Worm (Caenorhabditis elegans) whole organism, young adult: ENCODE results near the gene sma-4.

Experiments
- F33H1.4 ChIP-seq: fragments of 200-800 bp; sonication (Bioruptor generic); IDR thresholded peaks from 2 replicates; pipeline ENCODE4 v1.3.6; 2022; ENCODE audit warnings: missing genetic modification reagents, missing genetic modification characterization, missing compliant biosample characterization
- F39B2.1 ChIP-seq: fragments of 200-800 bp; sonication (Bioruptor generic); IDR thresholded peaks from 2 replicates; pipeline ENCODE4 v1.3.6; 2022; ENCODE audit warnings: missing genetic modification reagents, missing genetic modification characterization, missing compliant biosample characterization
- K12H6.12 ChIP-seq: fragments of 200-800 bp; sonication (Bioruptor generic); optimal IDR thresholded peaks from 2 replicates; lab custom pipeline; 2018; ENCODE audit warnings: mild to moderate bottlenecking, missing genetic modification characterization, missing compliant biosample characterization
- T26A5.8 ChIP-seq: sonication (generic microtip); optimal IDR thresholded peaks from 2 replicates; lab custom pipeline; 2016; ENCODE audit warnings: missing genetic modification characterization, missing compliant biosample characterization
- akir-1 ChIP-seq: fragments of 200-800 bp; sonication (Bioruptor generic); optimal IDR thresholded peaks from 2 replicates; lab custom pipeline; 2018; ENCODE audit warnings: mild to moderate bottlenecking, missing genetic modification characterization, moderate library complexity, missing compliant biosample characterization
- attf-5 ChIP-seq: fragments of 200-800 bp; sonication (Bioruptor generic); optimal IDR thresholded peaks from 2 replicates; lab custom pipeline; 2018; ENCODE audit warnings: mild to moderate bottlenecking, missing genetic modification characterization, missing compliant biosample characterization
- cebp-1 ChIP-seq, 2 experiments: fragments of 200-800 bp in 1 of 2; sonication (Bioruptor generic) in 1 of 2; sonication (generic microtip) in 1 of 2; IDR thresholded peaks in 1 of 2; optimal IDR thresholded peaks in 1 of 2; 2 replicates each; pipeline versions ENCODE4 v1.3.6 to Lab custom; 2017 to 2022; ENCODE audit warnings: missing compliant biosample characterization in 2 of 2, missing genetic modification characterization in 2 of 2, mild to moderate bottlenecking in 1 of 2, missing genetic modification reagents in 1 of 2, moderate library complexity in 1 of 2
- ceh-27 ChIP-seq: fragments of 200-800 bp; sonication (Bioruptor generic); optimal IDR thresholded peaks from 2 replicates; lab custom pipeline; 2018; ENCODE audit warnings: mild to moderate bottlenecking, missing genetic modification characterization, moderate library complexity, missing compliant biosample characterization
- ceh-40 ChIP-seq: fragments of 200-800 bp; sonication (Bioruptor generic); IDR thresholded peaks from 2 replicates; pipeline ENCODE4 v1.3.6; 2022; ENCODE audit warnings: missing genetic modification characterization, missing compliant biosample characterization
- dox-1 ChIP-seq: fragments of 200-800 bp; sonication (Bioruptor generic); IDR thresholded peaks from 2 replicates; pipeline ENCODE4 v1.3.6; 2022; ENCODE audit warnings: missing genetic modification reagents, missing genetic modification characterization, missing compliant biosample characterization
- dpff-1 ChIP-seq: sonication (generic microtip); optimal IDR thresholded peaks from 2 replicates; lab custom pipeline; 2017; ENCODE audit warnings: mild to moderate bottlenecking, missing genetic modification characterization, missing compliant biosample characterization
- dpl-1 ChIP-seq: fragments of 150-350 bp; optimal IDR thresholded peaks from 2 replicates; lab custom pipeline; 2014; ENCODE audit warnings: missing biosample characterization, missing genetic modification reagents, missing genetic modification characterization
- efl-1 ChIP-seq: fragments of 150-350 bp; optimal IDR thresholded peaks from 2 replicates; lab custom pipeline; 2014; ENCODE audit warnings: missing biosample characterization, missing genetic modification reagents, missing genetic modification characterization
- egl-18 ChIP-seq: fragments of 200-800 bp; sonication (Bioruptor generic); IDR thresholded peaks from 2 replicates; pipeline ENCODE4 v1.3.6; 2022; ENCODE audit warnings: missing genetic modification reagents, missing genetic modification characterization, missing compliant biosample characterization
- gei-17 ChIP-seq: fragments of 200-800 bp; sonication (Bioruptor generic); optimal IDR thresholded peaks from 2 replicates; lab custom pipeline; 2018; ENCODE audit warnings: mild to moderate bottlenecking, missing genetic modification characterization, missing compliant biosample characterization
- hlh-12 ChIP-seq: sonication (generic microtip); optimal IDR thresholded peaks from 2 replicates; lab custom pipeline; 2016; ENCODE audit warnings: missing genetic modification characterization, missing compliant biosample characterization
- hmg-1.2 ChIP-seq: fragments of 200-800 bp; sonication (Bioruptor generic); IDR thresholded peaks from 2 replicates; pipeline ENCODE4 v1.3.6; 2022; ENCODE audit warnings: missing genetic modification reagents, missing genetic modification characterization, missing compliant biosample characterization
- hsf-1 ChIP-seq: fragments of 200-800 bp; sonication (Bioruptor generic); IDR thresholded peaks from 2 replicates; pipeline ENCODE4 v1.3.6; 2022; ENCODE audit warnings: missing genetic modification reagents, missing genetic modification characterization, missing compliant biosample characterization
- lin-35 ChIP-seq, 3 experiments: fragments of 150-350 bp in 2 of 3; sonication (generic microtip) in 1 of 3; optimal IDR thresholded peaks; 2 replicates each; lab custom pipeline; 2014 to 2018; ENCODE audit warnings: missing biosample characterization in 3 of 3, missing genetic modification characterization in 3 of 3, missing genetic modification reagents in 3 of 3
- lin-40 ChIP-seq: sonication (generic microtip); optimal IDR thresholded peaks from 2 replicates; lab custom pipeline; 2016; ENCODE audit warnings: missing genetic modification characterization, mild to moderate bottlenecking, missing compliant biosample characterization, missing genotype, missing genetic modification reagents
- lin-54 ChIP-seq: fragments of 200-800 bp; sonication (Bioruptor generic); optimal IDR thresholded peaks from 2 replicates; lab custom pipeline; 2018; ENCODE audit warnings: mild to moderate bottlenecking, missing genetic modification characterization, missing compliant biosample characterization
- lsy-27 ChIP-seq: sonication (generic microtip); optimal IDR thresholded peaks from 2 replicates; lab custom pipeline; 2017; ENCODE audit warnings: missing genetic modification characterization, mild to moderate bottlenecking, missing compliant biosample characterization, antibody characterized with exemption, missing genotype, borderline replicate concordance; ENCODE audit not compliant: insufficient read depth
- madf-8 ChIP-seq: fragments of 200-800 bp; sonication (Bioruptor generic); conservative IDR thresholded peaks from 2 replicates; pipeline ENCODE4 v1.3.6; 2022; ENCODE audit warnings: missing genetic modification reagents, missing genetic modification characterization, missing compliant biosample characterization
- pbrm-1 ChIP-seq: fragments of 200-800 bp; sonication (Bioruptor generic); IDR thresholded peaks from 2 replicates; pipeline ENCODE4 v1.3.6; 2022; ENCODE audit warnings: missing genetic modification reagents, missing genetic modification characterization, missing compliant biosample characterization
- snpc-4 ChIP-seq, 5 experiments: fragments of 150-350 bp in 1 of 5; sonication (generic microtip) in 4 of 5; optimal IDR thresholded peaks; 2 replicates each; lab custom pipeline; 2014 to 2018; ENCODE audit warnings: missing genetic modification characterization in 5 of 5, missing biosample characterization in 3 of 5, antibody characterized with exemption in 2 of 5, mild to moderate bottlenecking in 2 of 5, missing compliant biosample characterization in 2 of 5, missing genotype in 2 of 5, moderate library complexity in 2 of 5, missing genetic modification reagents in 1 of 5
- somi-1 ChIP-seq: fragments of 200-800 bp; sonication (Bioruptor generic); optimal IDR thresholded peaks from 2 replicates; lab custom pipeline; 2018; ENCODE audit warnings: mild to moderate bottlenecking, missing genetic modification characterization, missing compliant biosample characterization
- zfh-2 ChIP-seq: fragments of 200-800 bp; sonication (Bioruptor generic); conservative IDR thresholded peaks from 2 replicates; pipeline ENCODE4 v1.3.6; 2022; ENCODE audit warnings: missing genetic modification reagents, missing genetic modification characterization, missing compliant biosample characterization
- zim-3 ChIP-seq: sonication (generic microtip); optimal IDR thresholded peaks from 2 replicates; lab custom pipeline; 2017; ENCODE audit warnings: mild to moderate bottlenecking, missing genetic modification characterization, moderate library complexity, missing compliant biosample characterization
- ztf-22 ChIP-seq: fragments of 200-800 bp; sonication (Bioruptor generic); optimal IDR thresholded peaks from 2 replicates; lab custom pipeline; 2018; ENCODE audit warnings: mild to moderate bottlenecking, missing genetic modification characterization, moderate library complexity, missing compliant biosample characterization
- ztf-25 ChIP-seq: fragments of 200-800 bp; sonication (Bioruptor generic); IDR thresholded peaks from 2 replicates; pipeline ENCODE4 v1.3.6; 2022; ENCODE audit warnings: missing genetic modification reagents, missing genetic modification characterization, missing compliant biosample characterization
- ztf-28 ChIP-seq: fragments of 200-800 bp; sonication (Bioruptor generic); IDR thresholded peaks from 2 replicates; pipeline ENCODE4 v1.3.6; 2022; ENCODE audit warnings: missing genetic modification reagents, missing genetic modification characterization, missing compliant biosample characterization
- ztf-3 ChIP-seq: fragments of 200-800 bp; sonication (Bioruptor generic); optimal IDR thresholded peaks from 2 replicates; lab custom pipeline; 2018; ENCODE audit warnings: mild to moderate bottlenecking, missing genetic modification characterization, missing compliant biosample characterization

sma-4 gene

DNA sequence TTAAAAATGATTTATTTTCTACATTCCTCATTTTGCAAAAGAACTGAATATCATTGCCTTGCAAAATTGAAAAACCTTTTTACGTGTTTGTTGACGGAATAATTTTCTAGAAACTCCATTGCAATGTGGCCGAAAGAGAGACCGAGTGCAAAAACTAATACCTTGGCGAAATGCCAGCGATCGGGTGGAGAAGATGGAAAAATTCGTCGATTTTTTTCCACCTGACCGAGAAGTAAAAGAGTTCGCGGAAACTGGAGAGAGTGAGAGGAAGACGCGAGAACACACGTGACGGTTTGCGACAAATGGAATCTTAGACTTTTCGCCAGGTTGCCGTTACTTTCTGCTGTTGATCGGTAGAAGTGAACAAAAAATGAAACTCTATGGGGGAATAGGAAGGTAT lies 25.6 kb downstream of the sma-4 start (continued):
- TF ChIP-seq ztf-3 (GFP tag; lab: Kevin White, UChicago): no peak
- no peak for TF ChIP-seq snpc-4 (GFP tag; optimal IDR thresholded peaks at IDR 0.05; lab: Kevin White, UChicago)
- TF ChIP-seq snpc-4 (tag; optimal IDR thresholded peaks at IDR 0.05; lab: Kevin White, UChicago): no peak

DNA sequence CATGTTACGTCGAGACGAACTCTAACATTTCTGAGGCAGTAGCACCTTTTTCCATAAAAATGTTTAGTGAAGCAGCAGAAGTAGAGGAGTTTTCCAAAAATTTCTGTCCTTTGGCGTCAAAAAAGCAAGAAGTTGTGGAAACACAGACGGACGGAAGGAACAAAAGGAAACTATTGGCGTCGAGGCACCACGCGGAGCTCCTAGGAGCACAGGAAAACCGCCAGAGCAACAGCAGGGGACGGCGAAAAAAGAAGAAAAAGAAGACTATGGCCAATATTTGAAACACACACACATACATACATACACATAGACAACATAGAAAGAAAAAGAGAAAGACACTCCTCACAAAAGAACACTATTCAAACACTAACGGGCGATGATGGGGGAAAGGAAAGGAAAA lies 26.9 kb downstream of the sma-4 start:
- TF ChIP-seq hlh-12 (tag; lab: Kevin White, UChicago): no peak
- TF ChIP-seq cebp-1 (GFP tag; IDR thresholded peaks at IDR 0.05; lab: Robert Waterston, UW): no peak
- peak; percentile 10 for TF ChIP-seq cebp-1 (tag; optimal IDR thresholded peaks at IDR 0.05; lab: Kevin White, UChicago)
- 0 out of 2 replicates have a peak, but pooled peaks have one; percentile 8 for TF ChIP-seq zfh-2 (GFP tag; lab: Robert Waterston, UW)

DNA sequence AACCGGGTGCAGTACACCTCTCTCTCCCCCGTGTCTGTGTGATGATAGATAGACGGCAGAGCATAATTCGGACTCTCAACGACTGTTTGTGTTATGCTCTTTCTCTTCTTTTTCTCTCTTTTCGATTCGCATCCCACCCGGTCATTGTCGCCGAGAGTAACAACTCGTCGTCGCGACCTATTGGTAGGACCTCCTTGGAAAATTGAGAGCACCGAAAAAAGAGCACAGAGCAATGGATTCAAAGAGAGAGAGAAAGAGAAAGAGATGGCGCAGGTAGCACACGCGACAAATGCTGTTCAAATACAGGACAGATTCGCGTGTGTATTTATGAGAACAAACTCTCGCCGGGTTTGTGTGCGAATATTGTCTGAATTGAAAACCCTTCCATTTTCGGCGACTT lies 27.6 kb downstream of the sma-4 start:
- TF ChIP-seq zfh-2 (GFP tag; lab: Robert Waterston, UW): peak; percentile 39; the same call in 1 of the 2 replicates
- no peak for TF ChIP-seq zim-3 (tag; lab: Kevin White, UChicago)

DNA sequence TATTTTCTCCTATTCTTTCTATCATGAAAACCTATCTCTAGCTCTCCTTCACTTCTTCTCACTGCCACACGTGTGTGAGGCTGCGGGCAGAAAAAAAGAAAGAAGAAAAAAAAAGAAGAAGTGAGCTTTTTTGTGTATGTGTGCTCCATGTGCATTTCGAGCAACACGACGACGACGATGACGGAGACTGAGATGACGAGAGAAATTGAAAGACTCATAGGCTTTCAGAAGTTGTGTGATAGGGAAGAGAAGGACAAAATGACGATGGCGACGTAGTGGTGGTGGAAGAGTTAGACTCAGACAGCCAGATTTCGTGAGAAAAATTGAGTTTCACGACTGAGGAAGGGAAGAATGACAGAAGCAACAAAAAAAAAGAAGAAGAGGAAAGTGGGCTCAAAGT lies 29.5 kb downstream of the sma-4 start:
- TF ChIP-seq ztf-28 (GFP tag; lab: Robert Waterston, UW) (no peak), lsy-27 (tag; lab: Kevin White, UChicago) (no peak), akir-1 (GFP tag; lab: Kevin White, UChicago) (no peak), efl-1 (no peak), somi-1 (peak; percentile 19), attf-5 (GFP tag; lab: Kevin White, UChicago) (peak; percentile 24), hsf-1 (GFP tag; lab: Robert Waterston, UW) (no peak), hlh-12 (tag; lab: Kevin White, UChicago) (no peak), F33H1.4 (no peak), F39B2.1 (no peak), hmg-1.2 (GFP tag; lab: Robert Waterston, UW) (peak; percentile 45; the same call in 1 of the 2 replicates), dox-1 (GFP tag; lab: Robert Waterston, UW) (no peak), gei-17 (GFP tag; lab: Kevin White, UChicago) (no peak), lin-40 (tag; lab: Kevin White, UChicago) (peak; percentile 59), cebp-1 (GFP tag; IDR thresholded peaks at IDR 0.05; lab: Robert Waterston, UW) (no peak), cebp-1 (tag; optimal IDR thresholded peaks at IDR 0.05; lab: Kevin White, UChicago) (peak; percentile 59), K12H6.12 (tag; lab: Kevin White, UChicago) (peak; percentile 67), ceh-27 (GFP tag; lab: Kevin White, UChicago) (peak; percentile 27), ceh-40 (no peak), snpc-4 (GFP tag; optimal IDR thresholded peaks at IDR 0.05; lab: Kevin White, UChicago) (no peak), snpc-4 (tag; optimal IDR thresholded peaks at IDR 0.05; lab: Kevin White, UChicago) (peak in 1 of 4 experiments; percentile 16), pbrm-1 (0 out of 2 replicates have a peak, but pooled peaks have one; percentile 17), lin-35 (GFP tag; optimal IDR thresholded peaks at IDR 0.05; lab: Kevin White, UChicago) (peak in 1 of 3 experiments; percentile 63), zfh-2 (GFP tag; lab: Robert Waterston, UW) (peak; percentile 72)

DNA sequence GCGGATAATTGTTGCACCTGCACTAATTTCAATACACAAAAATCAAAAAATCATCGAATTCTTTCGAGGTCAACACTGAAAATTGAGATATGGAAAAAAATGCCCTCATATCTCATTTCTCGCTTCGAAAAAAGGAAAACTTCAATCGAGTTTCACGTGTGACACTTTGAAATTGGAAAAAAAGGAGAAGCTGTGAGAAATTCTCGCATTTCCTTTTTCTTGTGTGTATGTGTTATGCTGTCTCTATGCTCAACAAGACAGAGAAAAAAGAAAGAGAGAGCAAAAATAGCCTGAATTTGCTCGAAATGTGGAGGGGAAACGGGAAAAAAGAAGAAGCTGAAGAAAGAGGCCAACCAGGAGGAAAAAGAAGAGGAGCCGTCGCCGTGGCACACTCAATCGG lies 30.4 kb downstream of the sma-4 start:
- no peak for TF ChIP-seq dpl-1 (GFP tag; lab: Kevin White, UChicago)
- TF ChIP-seq dpff-1 (tag; lab: Kevin White, UChicago): no peak
- TF ChIP-seq gei-17 (GFP tag; lab: Kevin White, UChicago): no peak
- TF ChIP-seq lin-35 (GFP tag; optimal IDR thresholded peaks at IDR 0.05; lab: Kevin White, UChicago): no peak
- TF ChIP-seq F33H1.4: no peak
- TF ChIP-seq T26A5.8 (tag; lab: Kevin White, UChicago): no peak
- TF ChIP-seq egl-18 (GFP tag; lab: Robert Waterston, UW): no peak
- no peak for TF ChIP-seq ztf-25 (GFP tag; lab: Robert Waterston, UW)
- TF ChIP-seq lin-54 (GFP tag; lab: Kevin White, UChicago): no peak
- TF ChIP-seq madf-8 (GFP tag; lab: Robert Waterston, UW): no peak
- no peak for TF ChIP-seq ztf-22
